Worm (Caenorhabditis elegans) whole organism, L4/young adult: ENCODE measurements around the gene sru-13.

ENCODE experiments used
- W03F9.2 ChIP-seq: fragments of 150-350 bp; optimal IDR thresholded peaks from 2 replicates; lab custom pipeline; 2014; ENCODE audit warnings: missing biosample characterization, missing genetic modification characterization
- dao-5 ChIP-seq: sonication (generic microtip); optimal IDR thresholded peaks from 2 replicates; lab custom pipeline; 2016; ENCODE audit warnings: missing genotype, missing genetic modification characterization, moderate library complexity, missing compliant biosample characterization
- him-1 ChIP-seq: sonication (generic microtip); optimal IDR thresholded peaks from 2 replicates; lab custom pipeline; 2016; ENCODE audit warnings: missing genotype, missing genetic modification reagents, missing genetic modification characterization, missing compliant biosample characterization

DNA sequence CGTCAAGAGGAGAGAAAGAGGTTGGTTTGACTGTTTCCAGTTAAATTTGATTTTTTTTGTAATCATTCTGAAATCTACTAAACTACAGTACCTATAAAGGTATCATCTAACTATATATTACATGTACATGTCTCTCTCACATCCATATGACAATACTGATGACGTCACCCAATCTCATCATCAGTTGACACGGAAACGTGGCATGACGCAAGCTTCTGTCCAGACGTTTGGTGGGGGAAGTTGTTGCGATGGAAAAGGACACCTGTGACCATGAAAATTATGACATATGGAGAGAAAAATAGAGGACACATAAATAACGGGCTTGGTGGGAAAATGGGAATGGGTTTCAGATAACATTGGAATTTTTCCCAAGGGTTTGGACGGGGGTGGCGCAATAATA, 26.6 kb upstream of the sru-13 start:
- TF ChIP-seq dao-5 (tag; lab: Kevin White, UChicago) (no peak), him-1 (tag; lab: Kevin White, UChicago) (no peak), W03F9.2 (tag; lab: Kevin White, UChicago) (no peak)
